Worm (Caenorhabditis elegans): ENCODE measurements around the gene dlc-5.

dlc-5 gene

DNA sequence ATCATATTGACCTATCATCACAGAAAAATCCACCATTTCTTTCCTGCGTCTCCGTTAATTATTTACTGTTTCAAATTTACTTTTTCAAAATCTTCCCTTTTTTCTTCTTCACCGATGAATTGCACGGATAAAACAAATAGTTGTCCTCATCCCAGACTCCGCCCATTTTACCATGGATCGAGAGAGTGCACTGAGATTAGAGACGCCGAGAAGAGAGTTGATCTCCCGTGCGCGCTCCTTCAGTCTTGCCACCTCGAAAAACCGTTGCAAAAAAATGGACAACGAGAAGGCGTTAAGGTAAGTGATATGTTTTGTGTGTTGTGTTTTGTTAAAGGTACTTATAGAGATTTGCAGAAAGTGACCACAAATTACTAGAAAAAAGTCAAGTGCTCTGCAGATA lies at the start of gene dlc-5:
dlc-5 (plus strand) TSS at position 154 of the 400 bp plus-strand sequence.
- TF ChIP-seq pros-1 (tag; optimal IDR thresholded peaks at IDR 0.05) (no peak), hlh-15 (tag; optimal IDR thresholded peaks at IDR 0.05) (no peak), ceh-2 (tag; optimal IDR thresholded peaks at IDR 0.05) (no peak), lim-6 (tag; optimal IDR thresholded peaks at IDR 0.05) (no peak), nfya-1 (tag; optimal IDR thresholded peaks at IDR 0.05) (no peak), pha-2 (tag; optimal IDR thresholded peaks at IDR 0.05) (no peak), ceh-19 (GFP tag; optimal IDR thresholded peaks at IDR 0.05) (no peak), hlh-13 (GFP tag; optimal IDR thresholded peaks at IDR 0.05) (no peak), hlh-8 (tag; optimal IDR thresholded peaks at IDR 0.05) (no peak), che-1 (tag; optimal IDR thresholded peaks at IDR 0.05) (no peak), dve-1 (tag; optimal IDR thresholded peaks at IDR 0.05) (no peak), ceh-30 (tag; optimal IDR thresholded peaks at IDR 0.05) (no peak), ceh-22 (tag; optimal IDR thresholded peaks at IDR 0.05) (no peak), Y22D7AL.16 (tag; optimal IDR thresholded peaks at IDR 0.05) (no peak), ahr-1 (tag; optimal IDR thresholded peaks at IDR 0.05) (no peak), pag-3 (tag; optimal IDR thresholded peaks at IDR 0.05; ENCODE audit: borderline replicate concordance) (no peak)

DNA sequence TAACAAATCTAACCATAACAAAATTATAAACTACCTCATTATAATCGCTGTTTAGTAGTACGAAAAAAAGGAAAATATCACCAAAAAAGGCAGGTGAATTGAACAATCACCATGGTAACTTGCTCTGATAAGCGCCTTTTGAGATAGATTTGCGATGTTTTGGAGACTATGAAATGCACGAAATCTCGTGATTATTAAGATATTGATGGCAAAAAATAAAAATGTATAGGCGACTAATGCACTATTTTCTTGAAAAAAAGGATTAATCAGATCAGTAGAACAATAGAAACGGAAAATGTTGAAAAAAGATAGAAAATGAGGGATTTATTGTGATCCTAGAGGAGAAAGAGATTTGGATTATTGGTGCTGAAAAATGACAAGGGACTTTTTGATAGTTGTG lies 49.5 kb upstream of the dlc-5 start:
- TF ChIP-seq ama-1 (optimal IDR thresholded peaks at IDR 0.05) (no peak), sox-4 (tag; optimal IDR thresholded peaks at IDR 0.05) (no peak), lim-6 (tag; optimal IDR thresholded peaks at IDR 0.05) (no peak), ceh-9 (tag; optimal IDR thresholded peaks at IDR 0.05) (no peak), odd-2 (tag; optimal IDR thresholded peaks at IDR 0.05) (no peak), pha-2 (tag; optimal IDR thresholded peaks at IDR 0.05) (no peak), dve-1 (tag; optimal IDR thresholded peaks at IDR 0.05) (no peak), hlh-15 (tag; optimal IDR thresholded peaks at IDR 0.05) (no peak)

DNA sequence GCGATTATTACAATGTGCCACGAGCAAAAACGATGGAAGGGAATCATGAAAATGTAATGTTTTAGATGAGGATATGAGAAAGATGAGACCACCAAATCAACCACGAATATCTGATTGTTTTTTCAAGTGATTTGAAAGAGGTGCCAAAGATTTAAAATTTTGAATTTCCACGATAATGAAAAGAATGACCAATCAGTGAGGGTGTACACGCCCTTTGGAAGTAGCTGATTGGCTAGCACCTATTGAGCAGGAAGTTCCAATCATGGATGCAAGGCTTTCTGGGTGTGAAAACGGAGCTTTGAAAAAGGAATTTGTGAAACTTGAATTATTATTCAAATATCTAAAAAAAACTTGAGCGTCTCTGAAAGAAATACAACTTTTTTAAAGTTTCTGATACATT lies 46.4 kb upstream of the dlc-5 start:
- no peak for TF ChIP-seq syd-9 (tag; optimal IDR thresholded peaks at IDR 0.05)
- TF ChIP-seq nfya-1 (tag; optimal IDR thresholded peaks at IDR 0.05): peak; percentile 55

DNA sequence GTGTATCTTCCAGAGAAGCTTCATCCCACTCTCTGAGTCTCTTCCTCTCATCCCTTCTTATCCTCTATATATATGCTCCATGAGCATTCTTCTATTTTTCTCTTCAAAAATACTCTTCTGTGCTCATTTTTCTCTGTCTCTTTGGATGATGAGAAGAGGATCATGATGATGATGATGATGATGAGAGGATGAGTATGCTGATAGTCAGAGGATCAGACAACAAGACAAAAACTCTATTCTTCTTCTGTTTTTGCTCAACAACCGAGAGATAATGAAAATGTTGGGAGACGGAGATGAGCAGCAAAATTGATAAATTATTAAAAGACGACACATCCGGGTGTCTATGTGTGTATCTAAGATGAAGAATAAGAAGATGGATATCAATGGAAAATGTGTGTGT lies 44.7 kb upstream of the dlc-5 start:
- no peak for TF ChIP-seq ceh-9 (tag; optimal IDR thresholded peaks at IDR 0.05)
- TF ChIP-seq ceh-18 (tag; optimal IDR thresholded peaks at IDR 0.05): peak; percentile 82
- TF ChIP-seq nfya-1 (tag; optimal IDR thresholded peaks at IDR 0.05): peak; percentile 27
- peak; percentile 62 for TF ChIP-seq unc-55 (GFP tag; optimal IDR thresholded peaks at IDR 0.05)

DNA sequence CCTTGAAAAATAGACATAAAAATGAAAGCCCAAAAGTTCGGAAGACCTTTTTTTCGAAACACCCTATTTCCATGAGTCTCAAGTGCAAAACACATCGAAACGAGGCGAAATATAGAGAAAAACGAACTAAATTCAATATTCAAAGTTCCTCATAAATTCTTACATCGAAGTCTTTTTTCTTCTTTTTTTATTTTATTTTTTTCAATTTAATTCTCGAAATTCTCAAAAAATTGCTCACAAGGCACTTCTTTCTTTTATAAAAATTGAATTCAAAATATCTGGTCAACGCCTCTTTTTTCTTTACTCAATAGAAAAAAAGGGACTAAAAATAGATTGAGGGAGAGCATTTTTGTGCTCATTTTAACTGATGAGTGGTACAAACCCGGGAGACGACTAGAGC lies 42.8 kb upstream of the dlc-5 start:
- TF ChIP-seq hlh-13 (GFP tag; optimal IDR thresholded peaks at IDR 0.05): no peak
- no peak for TF ChIP-seq ceh-6 (GFP tag; optimal IDR thresholded peaks at IDR 0.05)
- no peak for TF ChIP-seq ceh-2 (tag; optimal IDR thresholded peaks at IDR 0.05)
- TF ChIP-seq tbx-2 (tag; optimal IDR thresholded peaks at IDR 0.05): no peak
- no peak for TF ChIP-seq F13H6.1 (tag; optimal IDR thresholded peaks at IDR 0.05)
- TF ChIP-seq nhr-232 (tag; optimal IDR thresholded peaks at IDR 0.05): no peak
- TF ChIP-seq ceh-45 (GFP tag; IDR thresholded peaks at IDR 0.05): no peak
- TF ChIP-seq K09A11.1 (tag; optimal IDR thresholded peaks at IDR 0.05; ENCODE audit: insufficient read depth): no peak
- TF ChIP-seq ceh-18 (tag; optimal IDR thresholded peaks at IDR 0.05): no peak
- TF ChIP-seq pat-9 (tag; optimal IDR thresholded peaks at IDR 0.05): no peak
- TF ChIP-seq fkh-6 (tag; optimal IDR thresholded peaks at IDR 0.05): no peak
- TF ChIP-seq K02D7.2 (tag; optimal IDR thresholded peaks at IDR 0.05): no peak
- TF ChIP-seq dve-1 (tag; optimal IDR thresholded peaks at IDR 0.05): no peak
- TF ChIP-seq mec-3 (tag; optimal IDR thresholded peaks at IDR 0.05; ENCODE audit: borderline replicate concordance): no peak
- no peak for TF ChIP-seq C08G9.2 (tag; optimal IDR thresholded peaks at IDR 0.05)

All from whole organism, late embryonic.